Fruit fly (Drosophila melanogaster): ENCODE measurements around the gene Sr-CIV.

The Sr-CIV gene

dm6 chr2L:3555408-3556058 lies 31.7 kb upstream of the Sr-CIV start (continued):
- TF ChIP-seq HLHmδ (GFP tag; optimal IDR thresholded peaks at IDR 0.05), result no peak
- no peak for TF ChIP-seq gcm (GFP tag; optimal IDR thresholded peaks at IDR 0.05)
- TF ChIP-seq CG7271 (tag; optimal IDR thresholded peaks at IDR 0.05), result no peak
- no peak for TF ChIP-seq CG14014 (GFP tag; IDR thresholded peaks at IDR 0.05)
- no peak for TF ChIP-seq fru (optimal IDR thresholded peaks at IDR 0.05)
- peak; percentile 50 for TF ChIP-seq Med (GFP tag)
- TF ChIP-seq grau (tag; optimal IDR thresholded peaks at IDR 0.05), result no peak
- TF ChIP-seq Rfx (GFP tag; IDR thresholded peaks at IDR 0.05), result no peak
- no peak for TF ChIP-seq HHEX (GFP tag; optimal IDR thresholded peaks at IDR 0.05)
- no peak for TF ChIP-seq CG12236 (GFP tag; optimal IDR thresholded peaks at IDR 0.05)
- TF ChIP-seq CG7745 (tag; optimal IDR thresholded peaks at IDR 0.05), result no peak
- TF ChIP-seq az2 (GFP tag; optimal IDR thresholded peaks at IDR 0.05), result no peak
- TF ChIP-seq Oli (tag; optimal IDR thresholded peaks at IDR 0.05), result no peak
- TF ChIP-seq Kr (GFP tag; optimal IDR thresholded peaks at IDR 0.05), result no peak
- TF ChIP-seq Nf-YA (GFP tag; IDR thresholded peaks at IDR 0.05), result no peak
- TF ChIP-seq CG17612 (GFP tag; IDR thresholded peaks at IDR 0.05), result no peak
- no peak for TF ChIP-seq CG15269 (tag; optimal IDR thresholded peaks at IDR 0.05)
- no peak for TF ChIP-seq Dip3 (GFP tag; optimal IDR thresholded peaks at IDR 0.05)
- no peak for TF ChIP-seq z (GFP tag; IDR thresholded peaks at IDR 0.05)
- TF ChIP-seq Elba2 (GFP tag; optimal IDR thresholded peaks at IDR 0.05), result no peak
- no peak for TF ChIP-seq CrebB (tag; optimal IDR thresholded peaks at IDR 0.05)
- TF ChIP-seq mirr (GFP tag; optimal IDR thresholded peaks at IDR 0.05), result no peak
- TF ChIP-seq fu2 (GFP tag; optimal IDR thresholded peaks at IDR 0.05), result no peak
- TF ChIP-seq unc-4 (GFP tag; IDR thresholded peaks at IDR 0.05; ENCODE audit: partially characterized antibody), result no peak
- no peak for TF ChIP-seq CG11085 (GFP tag; IDR thresholded peaks at IDR 0.05)
- TF ChIP-seq Asciz (GFP tag; optimal IDR thresholded peaks at IDR 0.05), result no peak
- no peak for TF ChIP-seq corto (GFP tag; optimal IDR thresholded peaks at IDR 0.05)
- TF ChIP-seq maf-S (GFP tag; optimal IDR thresholded peaks at IDR 0.05), result no peak
- TF ChIP-seq pita (GFP tag; optimal IDR thresholded peaks at IDR 0.05), result no peak
- no peak for TF ChIP-seq ase (GFP tag; IDR thresholded peaks at IDR 0.05)
- no peak for TF ChIP-seq CG1647 (GFP tag; optimal IDR thresholded peaks at IDR 0.05)
- TF ChIP-seq CG18619 (GFP tag; optimal IDR thresholded peaks at IDR 0.05), result no peak
- TF ChIP-seq Vsx1 (GFP tag; optimal IDR thresholded peaks at IDR 0.05), result no peak
- no peak for TF ChIP-seq CG12744 (GFP tag; optimal IDR thresholded peaks at IDR 0.05)
- 0 out of 2 replicates have a peak, but pooled peaks have one; percentile 17 for TF ChIP-seq CG32767 (GFP tag; IDR thresholded peaks at IDR 0.05)
- TF ChIP-seq mam (GFP tag; optimal IDR thresholded peaks at IDR 0.05), result no peak
- no peak for TF ChIP-seq CG15073 (GFP tag; optimal IDR thresholded peaks at IDR 0.05)
- no peak for TF ChIP-seq fd3F (GFP tag; optimal IDR thresholded peaks at IDR 0.05)
- no peak for TF ChIP-seq Oaz (GFP tag; IDR thresholded peaks at IDR 0.05)
- TF ChIP-seq Usf (GFP tag; optimal IDR thresholded peaks at IDR 0.05), result no peak
- no peak for TF ChIP-seq CG11247 (GFP tag; IDR thresholded peaks at IDR 0.05)
- TF ChIP-seq CG10267 (tag; optimal IDR thresholded peaks at IDR 0.05), result peak; percentile 35
- TF ChIP-seq CG12299 (tag; optimal IDR thresholded peaks at IDR 0.05), result no peak
- TF ChIP-seq twi (tag; optimal IDR thresholded peaks at IDR 0.05), result peak; percentile 3
- no peak for TF ChIP-seq CG9215 (GFP tag; IDR thresholded peaks at IDR 0.05)
- no peak for TF ChIP-seq Taf1 (GFP tag; IDR thresholded peaks at IDR 0.05)
- no peak for TF ChIP-seq NfI (GFP tag; optimal IDR thresholded peaks at IDR 0.05)
- TF ChIP-seq jigr1 (GFP tag; IDR thresholded peaks at IDR 0.05), result no peak
- no peak for TF ChIP-seq Dip2 (GFP tag; IDR thresholded peaks at IDR 0.05)
- no peak for TF ChIP-seq CG16815 (GFP tag; optimal IDR thresholded peaks at IDR 0.05)
- TF ChIP-seq seq (GFP tag; IDR thresholded peaks at IDR 0.05), result no peak
- TF ChIP-seq CG14860 (GFP tag; IDR thresholded peaks at IDR 0.05; ENCODE audit: partially characterized antibody), result no peak; the same call in 2 of the 3 replicates

All from whole organism, embryonic.